Fruit fly (Drosophila melanogaster): ENCODE data around the gene Dysb.
A peak's percentile ranks its signal among the peaks of the same experiment; 100 is the strongest.

The Dysb gene

DNA sequence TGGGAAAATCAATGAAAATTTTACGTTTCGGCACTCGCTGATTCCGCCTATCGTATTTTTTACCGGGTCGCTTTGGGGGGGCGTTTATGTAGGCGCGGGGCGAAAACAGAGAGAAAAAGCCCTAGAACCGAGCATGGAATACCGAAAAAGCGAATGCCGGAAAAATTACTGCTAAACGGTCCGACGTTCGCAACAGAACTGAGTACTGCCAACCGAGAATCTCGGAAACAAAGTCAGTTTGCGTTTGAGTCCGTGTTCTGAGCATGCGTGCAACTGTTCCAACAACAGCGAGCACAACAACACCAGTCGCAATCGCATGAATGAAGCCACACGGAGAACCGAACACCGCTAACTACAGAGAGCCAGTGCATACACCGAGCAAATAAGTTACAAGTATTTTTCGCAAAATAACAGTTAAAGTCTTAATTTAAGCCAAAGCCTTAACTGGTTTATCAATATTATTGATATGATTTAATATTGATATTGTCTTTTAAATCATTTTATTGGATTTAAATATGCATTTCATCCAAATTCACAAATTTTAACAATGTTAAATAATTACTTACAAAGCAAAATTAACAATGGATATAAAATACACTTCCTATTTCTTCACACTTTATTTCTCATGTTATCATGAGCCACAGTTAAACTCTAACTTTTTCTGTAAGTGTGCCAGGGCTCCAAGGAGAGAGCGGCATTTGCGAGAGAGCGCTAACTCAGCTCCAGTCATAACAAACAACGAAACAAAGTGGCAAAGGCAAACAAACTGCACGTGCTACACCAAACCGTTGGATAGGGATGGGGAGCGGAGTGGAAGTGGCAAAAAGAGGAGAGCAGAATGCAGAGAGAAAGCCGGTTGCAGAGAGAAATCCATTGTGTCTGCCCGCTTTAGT, 23.0 kb downstream of the Dysb start, which contains the start of gene CG3961 (continued):
- TF ChIP-seq CG10321 (GFP tag; IDR thresholded peaks at IDR 0.05) (peak; percentile 61), sob (GFP tag; IDR thresholded peaks at IDR 0.05) (peak; percentile 90), CG4730 (GFP tag; IDR thresholded peaks at IDR 0.05) (peak; percentile 82), ap (GFP tag; IDR thresholded peaks at IDR 0.05) (peak; percentile 83), CG8944 (GFP tag; optimal IDR thresholded peaks at IDR 0.05) (peak; percentile 81), CG11093 (GFP tag; IDR thresholded peaks at IDR 0.05) (peak; percentile 92), chinmo (GFP tag; IDR thresholded peaks at IDR 0.05; ENCODE audit: partially characterized antibody) (peak; percentile 82; the same call in 3 of the 4 replicates), fru (optimal IDR thresholded peaks at IDR 0.05) (no peak), slbo (GFP tag; IDR thresholded peaks at IDR 0.05) (peak; percentile 88), Dip3 (GFP tag; optimal IDR thresholded peaks at IDR 0.05) (peak; percentile 63), CG18599 (GFP tag; optimal IDR thresholded peaks at IDR 0.05) (peak; percentile 93), CG11696 (GFP tag; IDR thresholded peaks at IDR 0.05) (peak; percentile 63), pita (GFP tag; optimal IDR thresholded peaks at IDR 0.05) (no peak), HLHmδ (GFP tag; optimal IDR thresholded peaks at IDR 0.05) (peak; percentile 97), CG10979 (tag; optimal IDR thresholded peaks at IDR 0.05) (peak; percentile 99), CG2116 (GFP tag; optimal IDR thresholded peaks at IDR 0.05) (peak; percentile 90), usp (GFP tag; optimal IDR thresholded peaks at IDR 0.05) (no peak), gcm2 (GFP tag; optimal IDR thresholded peaks at IDR 0.05) (peak; percentile 79), CG10565 (GFP tag; optimal IDR thresholded peaks at IDR 0.05) (peak; percentile 71), abd-A (tag; optimal IDR thresholded peaks at IDR 0.05) (peak; percentile 13), trem (tag; optimal IDR thresholded peaks at IDR 0.05) (peak; percentile 96), CG12659 (GFP tag; optimal IDR thresholded peaks at IDR 0.05) (peak; percentile 99), CG8924 (tag; optimal IDR thresholded peaks at IDR 0.05) (peak; percentile 99), Hr39 (optimal IDR thresholded peaks at IDR 0.05) (no peak), CG7963 (GFP tag; IDR thresholded peaks at IDR 0.05; ENCODE audit: partially characterized antibody) (no peak), Fer2 (tag; optimal IDR thresholded peaks at IDR 0.05) (peak; percentile 85), CG12071 (GFP tag; optimal IDR thresholded peaks at IDR 0.05) (peak; percentile 72), Six4 (GFP tag; optimal IDR thresholded peaks at IDR 0.05) (peak; percentile 96), crc (GFP tag; optimal IDR thresholded peaks at IDR 0.05) (peak; percentile 62), Hsf (GFP tag; optimal IDR thresholded peaks at IDR 0.05) (peak; percentile 96), sens-2 (GFP tag; IDR thresholded peaks at IDR 0.05) (no peak; the same call in 1 of the 2 replicates), CG12391 (tag; optimal IDR thresholded peaks at IDR 0.05) (peak; percentile 99), CG3847 (GFP tag; IDR thresholded peaks at IDR 0.05) (peak; percentile 88), sug (tag; optimal IDR thresholded peaks at IDR 0.05) (peak; percentile 94), sens (GFP tag) (peak; percentile 99), CG8089 (GFP tag; optimal IDR thresholded peaks at IDR 0.05) (peak; percentile 83), ro (GFP tag; IDR thresholded peaks at IDR 0.05) (peak; percentile 91), unpg (GFP tag; optimal IDR thresholded peaks at IDR 0.05) (peak; percentile 96), vnd (GFP tag; IDR thresholded peaks at IDR 0.05; ENCODE audit: partially characterized antibody) (no peak), hbn (GFP tag; IDR thresholded peaks at IDR 0.05; ENCODE audit: partially characterized antibody) (no peak), fu2 (GFP tag; optimal IDR thresholded peaks at IDR 0.05) (peak; percentile 77), CG15696 (tag; optimal IDR thresholded peaks at IDR 0.05) (peak; percentile 94), CG13775 (GFP tag; optimal IDR thresholded peaks at IDR 0.05) (peak; percentile 98), btn (GFP tag; optimal IDR thresholded peaks at IDR 0.05) (peak; percentile 49), CG2875 (GFP tag; optimal IDR thresholded peaks at IDR 0.05) (peak; percentile 98), gcm (GFP tag; optimal IDR thresholded peaks at IDR 0.05) (peak; percentile 99), CoRest (tag; optimal IDR thresholded peaks at IDR 0.05) (peak; percentile 99), tx (GFP tag; optimal IDR thresholded peaks at IDR 0.05) (peak; percentile 59), nerfin-2 (GFP tag; IDR thresholded peaks at IDR 0.05; ENCODE audit: partially characterized antibody) (0 out of 2 replicates have a peak, but pooled peaks have one; percentile 16)
